Fruit fly (Drosophila melanogaster) whole organism, embryonic: ENCODE results near the gene CG3349.
A peak's percentile ranks its signal among the peaks of the same experiment; 100 is the strongest.

Experiments used
- Aef1 ChIP-seq: fragments of 200-800 bp; sonication (Bioruptor generic); IDR thresholded peaks from 3 replicates; pipeline ENCODE4 v1.3.6; 2022; ENCODE audit warnings: missing biosample characterization, missing genetic modification characterization
- Bdp1 ChIP-seq: fragments of 200-800 bp; sonication (Bioruptor generic); optimal IDR thresholded peaks from 3 replicates; lab custom pipeline; 2016; ENCODE audit warnings: missing biosample characterization, missing genetic modification characterization
- CG10147 ChIP-seq: fragments of 200-800 bp; sonication (Bioruptor generic); optimal IDR thresholded peaks from 2 replicates; lab custom pipeline; 2019; ENCODE audit warnings: missing biosample characterization, mild to moderate bottlenecking, missing genetic modification characterization, moderate library complexity
- CG13296 ChIP-seq: fragments of 200-800 bp; sonication (Bioruptor generic); optimal IDR thresholded peaks from 3 replicates; lab custom pipeline; 2018; ENCODE audit warnings: missing biosample characterization, mild to moderate bottlenecking, missing genetic modification characterization
- CG13424 ChIP-seq: fragments of 200-800 bp; sonication (Bioruptor generic); optimal IDR thresholded peaks from 2 replicates; lab custom pipeline; 2019; ENCODE audit warnings: missing biosample characterization, mild to moderate bottlenecking, missing genetic modification characterization, moderate library complexity
- CG14050 ChIP-seq: fragments of 200-800 bp; sonication (Bioruptor generic); IDR thresholded peaks from 3 replicates; pipeline ENCODE4 v1.3.6; 2022; ENCODE audit warnings: missing biosample characterization, missing genetic modification characterization
- CG17359 ChIP-seq: fragments of 200-800 bp; sonication (Bioruptor generic); optimal IDR thresholded peaks from 3 replicates; lab custom pipeline; 2018; ENCODE audit warnings: missing biosample characterization, mild to moderate bottlenecking, missing genetic modification characterization, moderate library complexity
- CG18599 ChIP-seq: fragments of 200-800 bp; sonication (Bioruptor generic); optimal IDR thresholded peaks from 3 replicates; lab custom pipeline; 2017; ENCODE audit warnings: missing biosample characterization, missing genetic modification characterization, mild to moderate bottlenecking, moderate library complexity, missing genetic modification reagents
- CG2889 ChIP-seq: fragments of 200-800 bp; sonication (Bioruptor generic); IDR thresholded peaks from 3 replicates; pipeline ENCODE4 v1.3.6; 2022; ENCODE audit warnings: missing biosample characterization, missing genetic modification characterization
- CG42726 ChIP-seq: fragments of 200-800 bp; sonication (Bioruptor generic); IDR thresholded peaks from 2 replicates; pipeline ENCODE4 v1.3.6; 2022; ENCODE audit warnings: missing biosample characterization, missing genetic modification characterization; ENCODE audit not compliant: partially characterized antibody
- CG43689 ChIP-seq: fragments of 200-800 bp; sonication (Bioruptor generic); IDR thresholded peaks from 2 replicates; pipeline ENCODE4 v1.3.6; 2022; ENCODE audit warnings: missing biosample characterization, missing genetic modification characterization
- CG5245 ChIP-seq: fragments of 200-800 bp; sonication (Bioruptor generic); optimal IDR thresholded peaks from 3 replicates; lab custom pipeline; 2016; ENCODE audit warnings: missing biosample characterization, missing genetic modification characterization
- CG6272 ChIP-seq: fragments of 200-800 bp; sonication (Bioruptor generic); IDR thresholded peaks from 2 replicates; pipeline ENCODE4 v1.3.6; 2022; ENCODE audit warnings: missing biosample characterization, missing genetic modification characterization
- CG6689 ChIP-seq: fragments of 200-800 bp; sonication (Bioruptor generic); IDR thresholded peaks from 2 replicates; pipeline ENCODE4 v1.3.6; 2022; ENCODE audit warnings: missing biosample characterization, missing genetic modification characterization
- CG6854 ChIP-seq: fragments of 200-800 bp; sonication (Bioruptor generic); optimal IDR thresholded peaks from 3 replicates; lab custom pipeline; 2017; ENCODE audit warnings: missing biosample characterization, mild to moderate bottlenecking, missing genetic modification characterization
- CG7745 ChIP-seq: fragments of 200-800 bp; sonication (Bioruptor generic); optimal IDR thresholded peaks from 2 replicates; lab custom pipeline; 2018; ENCODE audit warnings: missing biosample characterization, mild to moderate bottlenecking, missing genetic modification characterization, moderate library complexity
- CG7786 ChIP-seq: fragments of 200-800 bp; sonication (Bioruptor generic); optimal IDR thresholded peaks from 2 replicates; lab custom pipeline; 2016; ENCODE audit warnings: missing biosample characterization, missing genetic modification characterization
- CG7963 ChIP-seq: fragments of 200-800 bp; sonication (Bioruptor generic); IDR thresholded peaks from 3 replicates; pipeline ENCODE4 v1.3.6; 2022; ENCODE audit warnings: missing biosample characterization, missing genetic modification characterization; ENCODE audit not compliant: partially characterized antibody
- CG9797 ChIP-seq: fragments of 200-800 bp; sonication (Bioruptor generic); optimal IDR thresholded peaks from 3 replicates; lab custom pipeline; 2018; ENCODE audit warnings: missing biosample characterization, mild to moderate bottlenecking, missing genetic modification characterization
- CG9876 ChIP-seq: fragments of 200-800 bp; sonication (Bioruptor generic); optimal IDR thresholded peaks from 2 replicates; lab custom pipeline; 2016; ENCODE audit warnings: missing biosample characterization, missing genetic modification characterization
- Dbx ChIP-seq: fragments of 200-800 bp; sonication (Bioruptor generic); IDR thresholded peaks from 3 replicates; pipeline ENCODE4 v1.3.6; 2022; ENCODE audit warnings: missing biosample characterization, missing genetic modification characterization
- Dp ChIP-seq: fragments of 200-800 bp; sonication (Bioruptor generic); optimal IDR thresholded peaks from 2 replicates; lab custom pipeline; 2018; ENCODE audit warnings: missing biosample characterization, mild to moderate bottlenecking, missing genetic modification characterization, moderate library complexity
- Fer3 ChIP-seq: fragments of 200-800 bp; sonication (Bioruptor generic); optimal IDR thresholded peaks from 2 replicates; lab custom pipeline; 2018; ENCODE audit warnings: missing biosample characterization, mild to moderate bottlenecking, missing genetic modification characterization, moderate library complexity
- HHEX ChIP-seq: fragments of 200-800 bp; sonication (Bioruptor generic); optimal IDR thresholded peaks from 3 replicates; lab custom pipeline; 2017; ENCODE audit warnings: missing biosample characterization, mild to moderate bottlenecking, missing genetic modification characterization, missing genetic modification reagents
- Hey ChIP-seq: fragments of 200-800 bp; sonication (Bioruptor generic); optimal IDR thresholded peaks from 3 replicates; lab custom pipeline; 2018; ENCODE audit warnings: missing biosample characterization, mild to moderate bottlenecking, missing genetic modification characterization
- Nf-YA ChIP-seq: fragments of 200-800 bp; sonication (Bioruptor generic); IDR thresholded peaks from 2 replicates; pipeline ENCODE4 v1.3.6; 2022; ENCODE audit warnings: missing biosample characterization, missing genetic modification characterization
- Optix ChIP-seq: fragments of 200-800 bp; sonication (Bioruptor generic); IDR thresholded peaks from 3 replicates; pipeline ENCODE4 v1.3.6; 2022; ENCODE audit warnings: missing biosample characterization, missing genetic modification characterization
- Pdp1 ChIP-seq, 2 experiments: fragments of 200-800 bp; sonication (Bioruptor generic); optimal IDR thresholded peaks; 3 replicates each; lab custom pipeline; 2016; ENCODE audit warnings: missing biosample characterization in 2 of 2, missing genetic modification characterization in 2 of 2, mild to moderate bottlenecking in 1 of 2, moderate library complexity in 1 of 2
- Ravus ChIP-seq: fragments of 200-800 bp; sonication (Bioruptor generic); IDR thresholded peaks from 2 replicates; pipeline ENCODE4 v1.3.6; 2022; ENCODE audit warnings: missing biosample characterization, missing genetic modification characterization
- ab ChIP-seq: fragments of 200-800 bp; sonication (Bioruptor generic); optimal IDR thresholded peaks from 2 replicates; lab custom pipeline; 2016; ENCODE audit warnings: missing biosample characterization, missing genetic modification characterization
- bigmax ChIP-seq: fragments of 200-800 bp; sonication (Bioruptor generic); optimal IDR thresholded peaks from 2 replicates; lab custom pipeline; 2018; ENCODE audit warnings: missing biosample characterization, mild to moderate bottlenecking, missing genetic modification characterization
- cas ChIP-seq: fragments of 200-800 bp; sonication (Bioruptor generic); IDR thresholded peaks from 2 replicates; pipeline ENCODE4 v1.3.6; 2022; ENCODE audit warnings: missing biosample characterization, missing genetic modification characterization
- dimm ChIP-seq: fragments of 200-800 bp; sonication (Bioruptor generic); IDR thresholded peaks from 2 replicates; pipeline ENCODE4 v1.3.6; 2022; ENCODE audit warnings: missing biosample characterization, missing genetic modification characterization
- en ChIP-seq: fragments of 200-800 bp; sonication (Bioruptor generic); optimal IDR thresholded peaks from 2 replicates; lab custom pipeline; 2016; ENCODE audit warnings: missing biosample characterization, missing genetic modification characterization
- esg ChIP-seq: fragments of 200-800 bp; sonication (Bioruptor generic); conservative IDR thresholded peaks from 2 replicates; pipeline ENCODE4 v1.3.6; 2022; ENCODE audit warnings: missing biosample characterization, missing genetic modification characterization
- fd3F ChIP-seq: fragments of 200-800 bp; sonication (Bioruptor generic); optimal IDR thresholded peaks from 2 replicates; lab custom pipeline; 2018; ENCODE audit warnings: missing biosample characterization, mild to moderate bottlenecking, missing genetic modification characterization, moderate library complexity
- gcm ChIP-seq: fragments of 200-800 bp; sonication (Bioruptor generic); optimal IDR thresholded peaks from 2 replicates; lab custom pipeline; 2019; ENCODE audit warnings: missing biosample characterization, mild to moderate bottlenecking, missing genetic modification characterization, moderate library complexity
- ind ChIP-seq: fragments of 200-800 bp; sonication (Bioruptor generic); optimal IDR thresholded peaks from 3 replicates; lab custom pipeline; 2016; ENCODE audit warnings: missing biosample characterization, missing genetic modification characterization
- knrl ChIP-seq: fragments of 200-800 bp; sonication (Bioruptor generic); IDR thresholded peaks from 3 replicates; pipeline ENCODE4 v1.3.6; 2022; ENCODE audit warnings: missing biosample characterization, missing genetic modification characterization; ENCODE audit not compliant: partially characterized antibody
- lilli ChIP-seq: fragments of 200-800 bp; sonication (Bioruptor generic); optimal IDR thresholded peaks from 3 replicates; lab custom pipeline; 2016; ENCODE audit warnings: missing biosample characterization, missing genetic modification characterization
- nau ChIP-seq: fragments of 200-800 bp; sonication (Bioruptor generic); optimal IDR thresholded peaks from 3 replicates; lab custom pipeline; 2017; ENCODE audit warnings: missing biosample characterization, mild to moderate bottlenecking, missing genetic modification characterization, missing genetic modification reagents
- oc ChIP-seq: fragments of 200-800 bp; sonication (Bioruptor generic); optimal IDR thresholded peaks from 2 replicates; lab custom pipeline; 2018; ENCODE audit warnings: missing biosample characterization, mild to moderate bottlenecking, missing genetic modification characterization, moderate library complexity
- odd ChIP-seq: fragments of 200-800 bp; sonication (Bioruptor generic); optimal IDR thresholded peaks from 2 replicates; lab custom pipeline; 2017; ENCODE audit warnings: missing biosample characterization, mild to moderate bottlenecking, missing genetic modification characterization
- phol ChIP-seq: fragments of 200-800 bp; sonication (Bioruptor generic); optimal IDR thresholded peaks from 3 replicates; lab custom pipeline; 2018; ENCODE audit warnings: missing biosample characterization, mild to moderate bottlenecking, missing genetic modification characterization, moderate library complexity
- psq ChIP-seq: fragments of 200-800 bp; sonication (Bioruptor generic); optimal IDR thresholded peaks from 2 replicates; lab custom pipeline; 2017; ENCODE audit warnings: missing biosample characterization, missing genetic modification characterization
- schlank ChIP-seq: fragments of 200-800 bp; sonication (Bioruptor generic); optimal IDR thresholded peaks from 2 replicates; lab custom pipeline; 2018; ENCODE audit warnings: missing biosample characterization, mild to moderate bottlenecking, missing genetic modification characterization
- sens ChIP-seq: fragments of 200-800 bp; sonication (Bioruptor generic); peaks from one replicate; lab custom pipeline; 2016; ENCODE audit warnings: missing biosample characterization, missing genetic modification characterization
- tgo ChIP-seq: fragments of 200-800 bp; sonication (Bioruptor generic); IDR thresholded peaks from 3 replicates; pipeline ENCODE4 v1.3.6; 2022; ENCODE audit warnings: missing biosample characterization, missing genetic modification characterization
- vnd ChIP-seq: fragments of 200-800 bp; sonication (Bioruptor generic); IDR thresholded peaks from 3 replicates; pipeline ENCODE4 v1.3.6; 2022; ENCODE audit warnings: missing biosample characterization, missing genetic modification characterization; ENCODE audit not compliant: partially characterized antibody

CG3349 gene

dm6 chr3L:14977536-14978495 lies 1.6 kb upstream of the CG3349 start (continued):
- TF ChIP-seq phol (tag; lab: Kevin White, UChicago) (peak; percentile 75), ab (GFP tag; lab: Kevin White, UChicago) (no peak), CG13296 (no peak), cas (no peak), odd (GFP tag; lab: Kevin White, UChicago) (peak; percentile 59), ind (GFP tag; lab: Kevin White, UChicago) (peak; percentile 5), Dp (GFP tag; lab: Kevin White, UChicago) (no peak), gcm (peak; percentile 31), CG17359 (tag; lab: Kevin White, UChicago) (no peak), CG10147 (GFP tag; lab: Kevin White, UChicago) (no peak), CG18599 (no peak), CG2889 (GFP tag; lab: Robert Waterston, UW) (no peak), tgo (GFP tag; lab: Robert Waterston, UW) (no peak), CG5245 (no peak), CG9876 (GFP tag; lab: Kevin White, UChicago) (no peak), CG6854 (no peak), CG6272 (no peak), fd3F (no peak), Aef1 (no peak), psq (GFP tag; lab: Kevin White, UChicago) (peak; percentile 42), CG13424 (tag; lab: Kevin White, UChicago) (peak; percentile 43), bigmax (no peak), CG42726 (peak; percentile 37; the same call in 1 of the 2 replicates), dimm (no peak), Nf-YA (GFP tag; lab: Robert Waterston, UW) (no peak), Bdp1 (GFP tag; lab: Kevin White, UChicago) (no peak), Dbx (GFP tag; lab: Robert Waterston, UW) (no peak), lilli (GFP tag; lab: Kevin White, UChicago) (no peak), knrl (GFP tag; lab: Robert Waterston, UW) (no peak), oc (tag; lab: Kevin White, UChicago) (peak; percentile 54), schlank (tag; lab: Kevin White, UChicago) (no peak), CG14050 (no peak), esg (GFP tag; lab: Robert Waterston, UW) (no peak), Ravus (GFP tag; lab: Robert Waterston, UW) (no peak), Pdp1 (GFP tag; optimal IDR thresholded peaks at IDR 0.05; lab: Kevin White, UChicago) (peak in 1 of 2 experiments; percentile 48), Optix (GFP tag; lab: Robert Waterston, UW) (no peak), CG7745 (no peak), Hey (tag; lab: Kevin White, UChicago) (no peak), en (no peak), Fer3 (tag; lab: Kevin White, UChicago) (no peak), vnd (GFP tag; lab: Robert Waterston, UW) (no peak), CG6689 (GFP tag; lab: Robert Waterston, UW) (peak; percentile 30; the same call in 1 of the 2 replicates), CG7963 (no peak), nau (GFP tag; lab: Kevin White, UChicago) (peak; percentile 50), sens (GFP tag; lab: Kevin White, UChicago) (peak; percentile 93), CG7786 (GFP tag; lab: Kevin White, UChicago) (peak; percentile 32), CG43689 (GFP tag; lab: Robert Waterston, UW) (no peak), HHEX (GFP tag; lab: Kevin White, UChicago) (no peak), CG9797 (GFP tag; lab: Kevin White, UChicago) (no peak)
